Fruit fly (Drosophila melanogaster): Measurements from ENCODE around the gene CG8086.

- TF ChIP-seq pan (optimal IDR thresholded peaks at IDR 0.05) (no peak), usp (GFP tag; optimal IDR thresholded peaks at IDR 0.05) (no peak), EcR (GFP tag; optimal IDR thresholded peaks at IDR 0.05) (no peak), CG8478 (optimal IDR thresholded peaks at IDR 0.05) (no peak)
Observed at dm6 chr2L:8294043-8294442, 36.7 kb upstream of the CG8086 start.

Measured in whole organism.